Worm (Caenorhabditis elegans) whole organism, young adult: ENCODE data around the gene F47B8.10.

Source experiments
- B0336.3 ChIP-seq: fragments of 200-800 bp; sonication (Bioruptor generic); IDR thresholded peaks from 2 replicates; pipeline ENCODE4 v1.3.6; 2022; ENCODE audit warnings: missing genetic modification characterization, missing compliant biosample characterization
- F10E7.11 ChIP-seq: sonication (generic microtip); optimal IDR thresholded peaks from 2 replicates; lab custom pipeline; 2017; ENCODE audit warnings: mild to moderate bottlenecking, missing genetic modification characterization, moderate library complexity, missing compliant biosample characterization
- athp-1 ChIP-seq: sonication (generic microtip); optimal IDR thresholded peaks from 2 replicates; lab custom pipeline; 2017; ENCODE audit warnings: mild to moderate bottlenecking, missing genetic modification characterization, missing compliant biosample characterization
- him-1 ChIP-seq: sonication (generic microtip); optimal IDR thresholded peaks from 2 replicates; lab custom pipeline; 2016; ENCODE audit warnings: missing genotype, missing genetic modification reagents, missing genetic modification characterization, missing compliant biosample characterization
- lin-40 ChIP-seq: sonication (generic microtip); optimal IDR thresholded peaks from 2 replicates; lab custom pipeline; 2016; ENCODE audit warnings: missing genetic modification characterization, mild to moderate bottlenecking, missing compliant biosample characterization, missing genotype, missing genetic modification reagents
- nfya-1 ChIP-seq: sonication (generic microtip); optimal IDR thresholded peaks from 2 replicates; lab custom pipeline; 2017; ENCODE audit warnings: antibody characterized with exemption, missing compliant biosample characterization, missing genetic modification characterization, borderline replicate concordance; ENCODE audit not compliant: insufficient read depth
- nhr-90 ChIP-seq: sonication (generic microtip); optimal IDR thresholded peaks from 2 replicates; lab custom pipeline; 2016; ENCODE audit warnings: missing genotype, mild to moderate bottlenecking, missing genetic modification characterization, missing compliant biosample characterization
- sea-2 ChIP-seq: fragments of 200-800 bp; sonication (Bioruptor generic); IDR thresholded peaks from 2 replicates; pipeline ENCODE4 v1.3.6; 2022; ENCODE audit warnings: missing genetic modification characterization, missing compliant biosample characterization
- snpc-1.1 ChIP-seq: sonication (generic microtip); optimal IDR thresholded peaks from 2 replicates; lab custom pipeline; 2017; ENCODE audit warnings: missing genetic modification characterization, mild to moderate bottlenecking, missing compliant biosample characterization, antibody characterized with exemption, moderate library complexity, missing genotype, missing genetic modification reagents; ENCODE audit not compliant: insufficient read depth
- unc-62 ChIP-seq: fragments of 150-350 bp; optimal IDR thresholded peaks from 2 replicates; lab custom pipeline; 2014; ENCODE audit warnings: missing biosample characterization, missing genetic modification reagents, missing genetic modification characterization

DNA sequence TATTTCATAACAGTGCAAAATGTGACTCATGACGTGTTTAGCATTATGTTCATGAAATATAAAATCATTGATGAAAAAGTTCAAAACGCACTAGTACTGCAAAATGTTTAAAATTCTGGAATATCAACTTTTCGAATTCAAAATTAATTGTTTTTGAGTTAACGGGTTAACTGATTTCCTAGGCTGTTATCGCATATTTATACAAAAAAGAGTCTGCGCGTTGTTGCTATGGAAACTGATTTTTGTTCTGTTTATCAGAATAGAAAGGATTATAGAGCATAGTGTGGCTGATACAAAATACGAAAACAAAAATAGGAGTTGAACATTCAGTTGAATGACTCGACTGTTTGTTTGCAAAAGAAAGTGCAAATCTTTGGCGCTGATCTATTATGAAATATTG, 24.2 kb upstream of the F47B8.10 start:
- TF ChIP-seq him-1 (tag; lab: Kevin White, UChicago) (no peak), B0336.3 (GFP tag; lab: Robert Waterston, UW) (no peak), unc-62 (GFP tag; lab: Kevin White, UChicago) (no peak), lin-40 (tag; lab: Kevin White, UChicago) (no peak), nfya-1 (tag; lab: Kevin White, UChicago) (no peak), snpc-1.1 (no peak), F10E7.11 (tag; lab: Kevin White, UChicago) (no peak), athp-1 (tag; lab: Kevin White, UChicago) (no peak), sea-2 (GFP tag; lab: Robert Waterston, UW) (no peak), nhr-90 (tag; lab: Kevin White, UChicago) (no peak)
